Worm (Caenorhabditis elegans): Measurements from ENCODE around the gene H09F14.1.

H09F14.1 gene

DNA sequence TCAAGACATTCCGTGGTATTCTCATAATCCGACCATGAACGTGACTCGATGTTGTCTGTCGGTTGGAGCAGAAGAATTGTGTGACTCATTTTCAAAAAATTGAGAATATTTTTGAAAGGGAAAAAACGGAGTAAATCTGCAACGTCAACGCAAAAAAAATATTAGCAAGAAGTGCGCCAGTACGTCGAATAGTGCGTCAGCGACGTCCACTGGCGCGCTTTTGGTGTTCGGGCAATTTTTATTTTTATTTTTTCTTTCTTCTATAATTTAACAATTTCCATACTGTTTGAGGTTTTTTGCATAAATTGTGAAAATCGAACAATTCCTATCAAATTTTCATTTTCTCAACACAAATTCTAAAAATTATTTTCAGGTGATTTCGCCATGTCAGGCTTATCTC lies 36.5 kb downstream of the H09F14.1 start, which contains the start of the genes erh-1 and lpd-9 (continued):
- no peak for TF ChIP-seq Y75B8A.6 (GFP tag; IDR thresholded peaks at IDR 0.05)
- no peak for TF ChIP-seq ceh-82 (tag; optimal IDR thresholded peaks at IDR 0.05)
- peak; percentile 19 for TF ChIP-seq unc-130 (GFP tag; optimal IDR thresholded peaks at IDR 0.05)

DNA sequence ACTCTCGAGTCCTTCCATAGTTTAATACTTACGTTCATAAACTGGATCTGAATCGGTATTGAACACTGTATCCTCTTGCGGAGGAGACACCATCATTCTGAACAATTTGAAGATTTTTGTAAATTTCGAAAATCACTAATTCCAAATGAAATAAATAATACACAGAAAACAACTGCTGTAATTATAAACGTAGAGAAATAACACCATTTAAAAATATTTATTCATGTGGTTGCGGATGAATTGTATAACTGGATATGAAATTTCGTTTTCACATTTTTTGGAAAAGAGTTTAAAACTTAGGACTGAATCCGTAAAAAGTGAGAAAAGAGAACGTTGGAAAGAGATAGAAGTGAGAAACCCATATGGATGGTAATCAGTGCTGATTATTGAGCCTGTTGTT lies 37.2 kb downstream of the H09F14.1 start, which contains the start of gene mics-1:
mics-1 (minus strand) TSS at position 101 of the 400 bp plus-strand sequence.
- 0 out of 2 replicates have a peak, but pooled peaks have one; percentile 27 for TF ChIP-seq daf-19 (GFP tag; conservative IDR thresholded peaks at IDR 0.05)
- no peak for TF ChIP-seq nhr-76 (tag; optimal IDR thresholded peaks at IDR 0.05)
- no peak for TF ChIP-seq Y48G9A.11 (GFP tag; IDR thresholded peaks at IDR 0.05)

DNA sequence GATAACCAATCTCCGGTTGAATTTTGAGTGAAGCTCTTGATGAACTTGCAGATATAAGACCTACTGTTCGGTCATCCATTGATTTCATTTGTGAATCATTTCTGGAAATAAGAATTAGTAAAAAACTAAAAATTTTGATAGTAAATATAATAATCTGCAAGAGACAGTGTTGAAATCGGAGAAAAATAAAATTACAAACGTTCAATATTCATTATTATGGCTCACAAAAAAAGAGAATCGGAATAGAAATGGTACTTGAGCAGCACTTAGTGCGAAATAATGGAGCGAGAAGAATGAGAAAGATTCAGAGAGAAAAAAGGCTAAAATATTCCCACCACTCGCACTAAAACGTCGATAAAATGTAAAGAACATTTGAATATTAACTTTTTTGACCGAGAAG lies 39.1 kb downstream of the H09F14.1 start, which contains the start of gene vps-54:
vps-54 (minus strand) TSS at position 101 of the 400 bp plus-strand sequence.
- no peak for TF ChIP-seq dmd-8 (GFP tag; IDR thresholded peaks at IDR 0.05)
- no peak for TF ChIP-seq daf-16 (GFP tag; optimal IDR thresholded peaks at IDR 0.05)
- no peak for TF ChIP-seq daf-16 (tag; optimal IDR thresholded peaks at IDR 0.05)
- TF ChIP-seq daf-12 (tag; optimal IDR thresholded peaks at IDR 0.05): no peak
- no peak for TF ChIP-seq attf-4 (tag; optimal IDR thresholded peaks at IDR 0.05)
- TF ChIP-seq ceh-44 (GFP tag; IDR thresholded peaks at IDR 0.05): no peak
- TF ChIP-seq lir-3 (tag; optimal IDR thresholded peaks at IDR 0.05): no peak
- no peak for TF ChIP-seq hmg-1.1 (GFP tag; IDR thresholded peaks at IDR 0.05)
- no peak for TF ChIP-seq F44E2.7 (GFP tag; IDR thresholded peaks at IDR 0.05)
- TF ChIP-seq unc-130 (GFP tag; optimal IDR thresholded peaks at IDR 0.05): no peak
- TF ChIP-seq madf-9 (GFP tag; conservative IDR thresholded peaks at IDR 0.05): no peak
- no peak for TF ChIP-seq zip-2 (tag; optimal IDR thresholded peaks at IDR 0.05)
- no peak for TF ChIP-seq daf-19 (GFP tag; conservative IDR thresholded peaks at IDR 0.05)
- no peak for TF ChIP-seq zfp-3 (GFP tag; conservative IDR thresholded peaks at IDR 0.05)
- TF ChIP-seq ztf-7 (tag; optimal IDR thresholded peaks at IDR 0.05): no peak
- no peak for TF ChIP-seq zip-11 (GFP tag; IDR thresholded peaks at IDR 0.05)
- no peak for TF ChIP-seq lin-29 (GFP tag; IDR thresholded peaks at IDR 0.05)
- no peak for TF ChIP-seq nhr-28 (tag; optimal IDR thresholded peaks at IDR 0.05)
- TF ChIP-seq F37D6.2 (tag; optimal IDR thresholded peaks at IDR 0.05): no peak

DNA sequence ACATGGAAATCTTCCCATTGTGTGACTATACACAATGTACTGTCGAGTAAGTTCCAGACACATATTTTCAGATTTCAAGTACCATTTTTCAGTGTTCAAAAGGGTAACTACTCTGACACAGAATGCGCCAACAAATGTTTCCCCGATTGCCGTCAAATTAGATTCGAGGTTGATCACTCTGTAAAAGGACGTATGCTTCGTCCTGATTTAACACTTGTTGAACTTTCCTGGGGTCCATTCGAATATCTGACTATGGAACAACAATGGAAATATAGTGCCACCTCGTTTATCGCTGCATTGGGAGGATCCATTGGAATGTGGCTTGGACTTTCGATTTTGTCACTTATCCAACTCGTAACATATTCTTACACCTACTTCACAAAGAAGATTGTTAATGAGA lies 41.2 kb downstream of the H09F14.1 start:
- TF ChIP-seq unc-62 (GFP tag; optimal IDR thresholded peaks at IDR 0.05 in 1 of 2) (peak in 1 of 2 experiments; percentile 91), unc-62 (tag; optimal IDR thresholded peaks at IDR 0.05) (no peak), ceh-44 (GFP tag; IDR thresholded peaks at IDR 0.05) (no peak), lin-13 (GFP tag; optimal IDR thresholded peaks at IDR 0.05) (no peak), ctbp-1 (GFP tag; IDR thresholded peaks at IDR 0.05) (no peak), zip-2 (tag; optimal IDR thresholded peaks at IDR 0.05) (no peak), F10B5.3 (tag; optimal IDR thresholded peaks at IDR 0.05) (no peak), cey-2 (tag; optimal IDR thresholded peaks at IDR 0.05; ENCODE audit: borderline replicate concordance, insufficient read depth) (no peak), zip-11 (GFP tag; IDR thresholded peaks at IDR 0.05) (no peak), mxl-2 (GFP tag; conservative IDR thresholded peaks at IDR 0.05) (no peak), daf-16 (GFP tag; optimal IDR thresholded peaks at IDR 0.05) (no peak), daf-16 (tag; optimal IDR thresholded peaks at IDR 0.05) (no peak), Y75B8A.6 (GFP tag; IDR thresholded peaks at IDR 0.05) (no peak), aha-1 (tag) (peak; percentile 32), nhr-42 (GFP tag; IDR thresholded peaks at IDR 0.05) (no peak), duxl-1 (tag; optimal IDR thresholded peaks at IDR 0.05; ENCODE audit: poor library complexity) (no peak), F44E2.7 (GFP tag; IDR thresholded peaks at IDR 0.05) (no peak), ZK337.2 (GFP tag; IDR thresholded peaks at IDR 0.05) (no peak), lin-29 (GFP tag; IDR thresholded peaks at IDR 0.05) (no peak), nhr-76 (tag; optimal IDR thresholded peaks at IDR 0.05) (no peak)

DNA sequence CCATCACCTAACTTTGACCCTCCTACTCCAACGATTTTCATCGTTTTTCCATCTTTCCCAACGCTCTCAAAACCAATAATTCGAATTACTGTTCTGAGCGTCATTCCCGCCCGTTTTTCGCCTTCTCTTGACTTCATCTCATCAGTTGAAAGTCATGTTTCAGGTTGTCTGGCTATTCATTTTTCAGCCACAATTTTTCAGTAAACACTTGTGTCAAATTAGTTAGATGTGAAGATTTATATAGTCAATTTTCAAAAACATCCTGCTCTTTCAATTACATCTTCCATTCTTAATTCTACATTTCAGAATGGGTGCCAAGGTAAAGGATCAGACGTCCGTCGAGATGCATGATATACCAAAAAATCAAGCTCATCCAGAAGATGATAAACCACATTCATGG lies 42.8 kb downstream of the H09F14.1 start, which contains the start of gene del-6:
del-6 (plus strand) TSS at position 301 of the 400 bp plus-strand sequence.
- TF ChIP-seq snpc-4 (tag; optimal IDR thresholded peaks at IDR 0.05): no peak
